Fruit fly (Drosophila melanogaster) whole organism: ENCODE data around the gene Traf6.

Experiments used
- CG8478 ChIP-seq: fragments of >200 bp; optimal IDR thresholded peaks from 2 replicates; lab custom pipeline; 2018; ENCODE audit warnings: inconsistent platforms
- psq ChIP-seq: fragments of >200 bp; optimal IDR thresholded peaks from 2 replicates; lab custom pipeline; 2017

- no peak for TF ChIP-seq CG8478 (lab: Kevin White, UChicago)
- no peak for TF ChIP-seq psq (lab: Kevin White, UChicago)
Measured at dm6 chrX:8170166-8170565, 13.0 kb upstream of the Traf6 start, which contains the start of gene CG2278.
